Worm (Caenorhabditis elegans): Measurements from ENCODE around the gene F42H10.6.

F42H10.6 gene

ce11 chrIII:8446940-8447403 lies 33.3 kb downstream of the F42H10.6 start, which contains the start of gene rpn-3 (continued):
- TF ChIP-seq sox-2 (GFP tag; IDR thresholded peaks at IDR 0.05), result no peak; the same call in 1 of the 2 replicates
- TF ChIP-seq ceh-6 (GFP tag; optimal IDR thresholded peaks at IDR 0.05), result peak; percentile 16
- peak; percentile 44 for TF ChIP-seq ceh-19 (GFP tag; optimal IDR thresholded peaks at IDR 0.05)
- TF ChIP-seq ceh-14 (tag; optimal IDR thresholded peaks at IDR 0.05), result peak; percentile 27
- peak; percentile 94 for TF ChIP-seq unc-55 (GFP tag; optimal IDR thresholded peaks at IDR 0.05)
- peak; percentile 53 for TF ChIP-seq ttx-3 (tag; optimal IDR thresholded peaks at IDR 0.05)
- TF ChIP-seq fax-1 (tag; optimal IDR thresholded peaks at IDR 0.05), result no peak
- peak; percentile 68 for TF ChIP-seq nhr-11 (tag; optimal IDR thresholded peaks at IDR 0.05)
- TF ChIP-seq K09A11.1 (tag; optimal IDR thresholded peaks at IDR 0.05; ENCODE audit: insufficient read depth), result peak; percentile 68
- TF ChIP-seq eyg-1 (tag; optimal IDR thresholded peaks at IDR 0.05), result no peak
- no peak for TF ChIP-seq nhr-232 (tag; optimal IDR thresholded peaks at IDR 0.05)

DNA sequence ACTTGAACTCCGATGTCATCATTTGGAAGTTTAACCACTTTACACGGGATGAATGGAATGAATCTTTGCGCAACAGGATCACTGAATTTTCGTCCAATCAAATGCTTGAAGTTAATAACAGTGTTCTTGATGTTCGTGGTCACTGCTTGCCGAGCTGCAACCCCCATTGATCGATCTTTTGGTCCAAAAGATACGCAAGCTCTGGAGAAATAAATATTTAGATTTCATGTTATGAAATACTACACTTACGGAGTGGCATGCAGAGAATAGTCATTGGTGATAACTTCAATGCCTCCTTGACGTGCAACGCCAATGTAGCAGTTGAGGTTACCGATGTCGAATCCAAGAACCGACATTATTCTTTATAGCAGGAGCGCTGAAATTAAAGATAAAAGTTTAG lies 33.7 kb downstream of the F42H10.6 start, which contains the start of gene hsp-110:
hsp-110 (minus strand) TSS at position 376 of the 400 bp plus-strand sequence.
- no peak for TF ChIP-seq unc-3 (GFP tag; conservative IDR thresholded peaks at IDR 0.05)
- TF ChIP-seq unc-3 (tag; optimal IDR thresholded peaks at IDR 0.05), result no peak
- TF ChIP-seq ceh-48 (tag; optimal IDR thresholded peaks at IDR 0.05), result no peak
- no peak for TF ChIP-seq rnt-1 (tag; optimal IDR thresholded peaks at IDR 0.05)
- TF ChIP-seq fkh-6 (tag; optimal IDR thresholded peaks at IDR 0.05), result no peak
- no peak for TF ChIP-seq elt-2 (tag; optimal IDR thresholded peaks at IDR 0.05)
- TF ChIP-seq pqm-1 (tag; optimal IDR thresholded peaks at IDR 0.05), result no peak
- TF ChIP-seq ceh-18 (tag; optimal IDR thresholded peaks at IDR 0.05), result no peak
- no peak for TF ChIP-seq fax-1 (tag; optimal IDR thresholded peaks at IDR 0.05)
- TF ChIP-seq ceh-19 (GFP tag; optimal IDR thresholded peaks at IDR 0.05), result no peak
- no peak for TF ChIP-seq ceh-30 (tag; optimal IDR thresholded peaks at IDR 0.05)
- no peak for TF ChIP-seq hlh-13 (GFP tag; optimal IDR thresholded peaks at IDR 0.05)

DNA sequence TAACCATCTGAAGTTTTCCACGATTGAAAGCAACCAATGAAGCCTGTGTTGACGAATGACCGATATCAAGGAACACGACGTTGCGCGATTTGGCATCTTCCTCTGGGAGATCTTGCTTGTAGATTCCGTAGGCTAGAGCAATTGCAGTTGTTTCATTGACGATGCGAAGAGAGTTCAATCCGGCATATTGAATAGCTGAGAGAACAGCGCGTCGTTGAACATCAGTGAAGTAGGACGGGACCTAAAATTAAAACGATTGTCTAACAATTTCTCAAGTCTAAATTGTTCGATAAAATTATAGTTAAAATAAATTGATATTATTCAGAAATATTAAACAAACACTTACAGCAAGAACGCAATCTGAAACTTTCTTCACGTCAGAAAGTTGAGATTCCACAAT lies 34.2 kb downstream of the F42H10.6 start:
- TF ChIP-seq hlh-8 (tag; optimal IDR thresholded peaks at IDR 0.05), result no peak
- no peak for TF ChIP-seq ahr-1 (tag; optimal IDR thresholded peaks at IDR 0.05)

DNA sequence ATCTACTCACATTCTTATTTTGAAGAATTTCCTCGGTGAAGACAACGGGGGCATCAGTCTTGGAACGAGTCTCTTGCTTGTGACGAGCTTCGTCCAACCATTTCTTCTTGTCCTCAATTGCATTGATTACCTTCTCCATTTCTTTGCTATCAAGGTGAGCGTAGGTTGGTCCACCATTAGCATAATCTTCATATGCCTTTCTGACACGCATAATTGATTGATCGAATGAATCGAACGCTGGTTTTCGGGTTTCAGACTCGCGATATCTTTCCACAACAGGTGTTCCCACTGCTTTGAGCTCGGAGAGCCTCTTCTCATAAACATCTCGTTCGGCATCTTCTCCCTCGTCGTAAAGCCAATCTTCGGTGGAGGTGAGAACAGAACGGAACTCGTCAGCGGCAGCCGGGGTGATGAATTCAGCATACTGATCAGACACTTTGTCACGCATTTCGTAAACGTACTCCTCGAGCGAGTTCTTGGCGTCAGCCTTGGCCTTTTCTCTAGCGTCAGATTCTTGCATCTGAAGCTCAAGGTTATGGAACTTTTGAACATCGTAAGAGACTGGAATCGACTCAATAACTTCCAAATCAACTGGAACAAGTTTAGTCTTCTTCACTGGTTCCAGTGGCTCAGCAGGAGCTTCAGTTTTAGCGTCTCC lies 35.7 kb downstream of the F42H10.6 start:
- TF ChIP-seq hlh-15 (tag; optimal IDR thresholded peaks at IDR 0.05) (no peak), elt-4 (tag; optimal IDR thresholded peaks at IDR 0.05) (no peak), ceh-19 (GFP tag; optimal IDR thresholded peaks at IDR 0.05) (no peak), ceh-31 (tag; optimal IDR thresholded peaks at IDR 0.05) (no peak), pag-3 (tag; optimal IDR thresholded peaks at IDR 0.05; ENCODE audit: borderline replicate concordance) (no peak), ceh-24 (tag; optimal IDR thresholded peaks at IDR 0.05) (no peak), npax-4 (tag; optimal IDR thresholded peaks at IDR 0.05) (no peak), unc-3 (GFP tag; conservative IDR thresholded peaks at IDR 0.05) (no peak), unc-3 (tag; optimal IDR thresholded peaks at IDR 0.05) (no peak), C08G9.2 (tag; optimal IDR thresholded peaks at IDR 0.05) (no peak), ceh-30 (tag; optimal IDR thresholded peaks at IDR 0.05) (no peak), ceh-48 (tag; optimal IDR thresholded peaks at IDR 0.05) (no peak), zip-5 (tag; optimal IDR thresholded peaks at IDR 0.05) (no peak), ceh-6 (GFP tag; optimal IDR thresholded peaks at IDR 0.05) (no peak), Y22D7AL.16 (tag; optimal IDR thresholded peaks at IDR 0.05) (no peak), sox-4 (tag; optimal IDR thresholded peaks at IDR 0.05) (no peak), C38D4.7 (GFP tag; optimal IDR thresholded peaks at IDR 0.05) (no peak), nhr-232 (tag; optimal IDR thresholded peaks at IDR 0.05) (no peak), rnt-1 (tag; optimal IDR thresholded peaks at IDR 0.05) (no peak)
